Worm (Caenorhabditis elegans): ENCODE results near the gene zip-8.

ce11 chrIII:6479439-6479838 lies 684 bp downstream of the zip-8 start:
- no peak for TF ChIP-seq pha-4 (tag; optimal IDR thresholded peaks at IDR 0.05)
- TF ChIP-seq unc-120 (tag; optimal IDR thresholded peaks at IDR 0.05; ENCODE audit: poor library complexity, severe bottlenecking): no peak
- TF ChIP-seq ces-1 (GFP tag; optimal IDR thresholded peaks at IDR 0.05): no peak
- TF ChIP-seq blmp-1 (tag; optimal IDR thresholded peaks at IDR 0.05): no peak
- TF ChIP-seq lin-13 (tag; optimal IDR thresholded peaks at IDR 0.05): no peak
- no peak for TF ChIP-seq lsy-2 (tag; optimal IDR thresholded peaks at IDR 0.05)
- TF ChIP-seq hlh-1 (tag; optimal IDR thresholded peaks at IDR 0.05): no peak
- no peak for TF ChIP-seq nhr-76 (tag; optimal IDR thresholded peaks at IDR 0.05)
- TF ChIP-seq bed-3 (GFP tag; optimal IDR thresholded peaks at IDR 0.05): no peak
- TF ChIP-seq unc-62 (GFP tag; optimal IDR thresholded peaks at IDR 0.05): no peak
- no peak for TF ChIP-seq ztf-11 (tag; optimal IDR thresholded peaks at IDR 0.05)
- TF ChIP-seq ceh-39 (tag; optimal IDR thresholded peaks at IDR 0.05): no peak

Measured in whole organism, mixed stage, embryonic.